Fruit fly (Drosophila melanogaster) whole organism, embryonic: ENCODE measurements around the gene CG42465.

Experiments
- Abd-B ChIP-seq: fragments of 200-800 bp; sonication (Bioruptor generic); optimal IDR thresholded peaks from 2 replicates; lab custom pipeline; 2018; ENCODE audit warnings: missing biosample characterization, mild to moderate bottlenecking, missing genetic modification characterization, moderate library complexity
- Asciz ChIP-seq: fragments of 200-800 bp; sonication (Bioruptor generic); optimal IDR thresholded peaks from 2 replicates; lab custom pipeline; 2017; ENCODE audit warnings: missing biosample characterization, mild to moderate bottlenecking, missing genetic modification characterization, missing genetic modification reagents
- CG10321 ChIP-seq: fragments of 200-800 bp; sonication (Bioruptor generic); IDR thresholded peaks from 2 replicates; pipeline ENCODE4 v1.3.6; 2022; ENCODE audit warnings: missing biosample characterization, missing genetic modification characterization
- CG12299 ChIP-seq: fragments of 200-800 bp; sonication (Bioruptor generic); optimal IDR thresholded peaks from 2 replicates; lab custom pipeline; 2018; ENCODE audit warnings: missing biosample characterization, mild to moderate bottlenecking, missing genetic modification characterization
- NK7.1 ChIP-seq: fragments of 200-800 bp; sonication (Bioruptor generic); optimal IDR thresholded peaks from 3 replicates; lab custom pipeline; 2016; ENCODE audit warnings: missing biosample characterization, missing genetic modification characterization
- Six4 ChIP-seq: fragments of 200-800 bp; sonication (Bioruptor generic); optimal IDR thresholded peaks from 2 replicates; lab custom pipeline; 2016; ENCODE audit warnings: missing biosample characterization, missing genetic modification characterization
- Sox102F ChIP-seq: fragments of 200-800 bp; sonication (Bioruptor generic); optimal IDR thresholded peaks from 2 replicates; lab custom pipeline; 2018; ENCODE audit warnings: missing biosample characterization, mild to moderate bottlenecking, missing genetic modification characterization, moderate library complexity
- br ChIP-seq: fragments of >200 bp; optimal IDR thresholded peaks from 2 replicates; lab custom pipeline; 2017
- caup ChIP-seq: fragments of 200-800 bp; sonication (Bioruptor generic); optimal IDR thresholded peaks from 3 replicates; lab custom pipeline; 2017; ENCODE audit warnings: missing biosample characterization, mild to moderate bottlenecking, missing genetic modification characterization, moderate library complexity; ENCODE audit not compliant: severe bottlenecking
- fu2 ChIP-seq: fragments of 200-800 bp; sonication (Bioruptor generic); optimal IDR thresholded peaks from 2 replicates; lab custom pipeline; 2016; ENCODE audit warnings: missing biosample characterization, missing genetic modification characterization
- prd ChIP-seq, 3 experiments: fragments of >200 bp in 2 of 3; fragments of 200-800 bp in 1 of 3; sonication (Bioruptor generic) in 1 of 3; optimal IDR thresholded peaks in 2 of 3; IDR thresholded peaks in 1 of 3; 2 replicates in 2 of 3; 3 replicates in 1 of 3; pipeline versions ENCODE4 v1.3.6 to Lab custom; 2017 to 2022; ENCODE audit warnings: missing biosample characterization in 1 of 3, missing genetic modification characterization in 1 of 3
- ttk ChIP-seq: fragments of 200-800 bp; sonication (Bioruptor generic); IDR thresholded peaks from 2 replicates; pipeline ENCODE4 v2.1.2; 2022; ENCODE audit warnings: missing biosample characterization, missing genetic modification characterization

dm6 chr2L:3669675-3670074, 30.3 kb upstream of the CG42465 start, which contains the start of gene Sfp24Bb:
- TF ChIP-seq Abd-B = no peak
- TF ChIP-seq fu2 (GFP tag; lab: Kevin White, UChicago) = no peak
- TF ChIP-seq caup (GFP tag; lab: Kevin White, UChicago) = no peak
- no peak for TF ChIP-seq prd (optimal IDR thresholded peaks at IDR 0.05; lab: Kevin White, UChicago)
- TF ChIP-seq prd (GFP tag; IDR thresholded peaks at IDR 0.05; lab: Robert Waterston, UW) = no peak
- TF ChIP-seq Six4 (GFP tag; lab: Kevin White, UChicago) = no peak
- TF ChIP-seq br (lab: Kevin White, UChicago) = no peak
- no peak for TF ChIP-seq Sox102F (GFP tag; lab: Kevin White, UChicago)
- no peak for TF ChIP-seq CG12299 (tag; lab: Kevin White, UChicago)
- TF ChIP-seq Asciz (GFP tag; lab: Kevin White, UChicago) = no peak
- no peak for TF ChIP-seq NK7.1 (GFP tag; lab: Kevin White, UChicago)
- TF ChIP-seq ttk (GFP tag; lab: Robert Waterston, UW) = no peak
- no peak for TF ChIP-seq CG10321 (GFP tag; lab: Robert Waterston, UW)
